Worm (Caenorhabditis elegans) whole organism, young adult: Measurements from ENCODE around the gene frl-1.

ENCODE experiments used
- B0336.3 ChIP-seq: fragments of 200-800 bp; sonication (Bioruptor generic); IDR thresholded peaks from 2 replicates; pipeline ENCODE4 v1.3.6; 2022; ENCODE audit warnings: missing genetic modification characterization, missing compliant biosample characterization
- C06A6.2 ChIP-seq: fragments of 200-800 bp; sonication (Bioruptor generic); conservative IDR thresholded peaks from 2 replicates; pipeline ENCODE4 v1.3.6; 2022; ENCODE audit warnings: missing genetic modification characterization, missing compliant biosample characterization
- F49E8.2 ChIP-seq: sonication (generic microtip); optimal IDR thresholded peaks from 3 replicates; lab custom pipeline; 2017; ENCODE audit warnings: missing genetic modification characterization, mild to moderate bottlenecking, missing compliant biosample characterization, antibody characterized with exemption, moderate library complexity; ENCODE audit not compliant: insufficient read depth
- K11D2.4 ChIP-seq: fragments of 200-800 bp; sonication (Bioruptor generic); IDR thresholded peaks from 2 replicates; pipeline ENCODE4 v1.3.6; 2022; ENCODE audit warnings: missing genetic modification reagents, missing genetic modification characterization, missing compliant biosample characterization
- ceh-40 ChIP-seq: fragments of 200-800 bp; sonication (Bioruptor generic); IDR thresholded peaks from 2 replicates; pipeline ENCODE4 v1.3.6; 2022; ENCODE audit warnings: missing genetic modification characterization, missing compliant biosample characterization
- chd-7 ChIP-seq: sonication (generic microtip); optimal IDR thresholded peaks from 2 replicates; lab custom pipeline; 2016; ENCODE audit warnings: mild to moderate bottlenecking, missing genetic modification characterization, moderate library complexity, missing compliant biosample characterization
- hmg-20 ChIP-seq: fragments of 200-800 bp; sonication (Bioruptor generic); IDR thresholded peaks from 2 replicates; pipeline ENCODE4 v1.3.6; 2022; ENCODE audit warnings: missing genetic modification reagents, missing genetic modification characterization, missing compliant biosample characterization
- let-607 ChIP-seq, 2 experiments: fragments of 200-800 bp in 1 of 2; sonication (Bioruptor generic) in 1 of 2; sonication (generic microtip) in 1 of 2; optimal IDR thresholded peaks; 2 replicates each; lab custom pipeline; 2016 to 2018; ENCODE audit warnings: mild to moderate bottlenecking in 2 of 2, missing compliant biosample characterization in 2 of 2, missing genetic modification characterization in 2 of 2, moderate library complexity in 2 of 2, missing genotype in 1 of 2
- lin-35 ChIP-seq, 3 experiments: fragments of 150-350 bp in 2 of 3; sonication (generic microtip) in 1 of 3; optimal IDR thresholded peaks; 2 replicates each; lab custom pipeline; 2014 to 2018; ENCODE audit warnings: missing biosample characterization in 3 of 3, missing genetic modification characterization in 3 of 3, missing genetic modification reagents in 3 of 3
- nfya-1 ChIP-seq: sonication (generic microtip); optimal IDR thresholded peaks from 2 replicates; lab custom pipeline; 2017; ENCODE audit warnings: antibody characterized with exemption, missing compliant biosample characterization, missing genetic modification characterization, borderline replicate concordance; ENCODE audit not compliant: insufficient read depth
- nhr-120 ChIP-seq: fragments of 200-800 bp; sonication (Bioruptor generic); IDR thresholded peaks from 2 replicates; pipeline ENCODE4 v1.3.6; 2022; ENCODE audit warnings: missing genetic modification characterization, missing compliant biosample characterization
- nhr-80 ChIP-seq: sonication (generic microtip); optimal IDR thresholded peaks from 2 replicates; lab custom pipeline; 2016; ENCODE audit warnings: missing genetic modification characterization, missing compliant biosample characterization
- ztf-6 ChIP-seq: fragments of 200-800 bp; sonication (Bioruptor generic); IDR thresholded peaks from 2 replicates; pipeline ENCODE4 v1.3.6; 2022; ENCODE audit warnings: missing genetic modification reagents, missing genetic modification characterization, missing compliant biosample characterization

- no peak for TF ChIP-seq K11D2.4 (GFP tag; lab: Robert Waterston, UW)
- TF ChIP-seq B0336.3 (GFP tag; lab: Robert Waterston, UW), result no peak
- no peak for TF ChIP-seq ceh-40
- no peak for TF ChIP-seq lin-35 (GFP tag; optimal IDR thresholded peaks at IDR 0.05; lab: Kevin White, UChicago)
- no peak for TF ChIP-seq chd-7
- TF ChIP-seq let-607 (tag; optimal IDR thresholded peaks at IDR 0.05; lab: Kevin White, UChicago), result no peak
- TF ChIP-seq C06A6.2, result no peak
- TF ChIP-seq ztf-6 (GFP tag; lab: Robert Waterston, UW), result no peak
- no peak for TF ChIP-seq hmg-20 (GFP tag; lab: Robert Waterston, UW)
- TF ChIP-seq nhr-120 (GFP tag; lab: Robert Waterston, UW), result no peak
- TF ChIP-seq nfya-1 (tag; lab: Kevin White, UChicago), result no peak
- no peak for TF ChIP-seq nhr-80 (tag; lab: Kevin White, UChicago)
- TF ChIP-seq F49E8.2, result no peak
Measured at ce11 chrIII:2084829-2085228, 39.1 kb upstream of the frl-1 start.
